Worm (Caenorhabditis elegans) whole organism, young adult: ENCODE measurements around the gene EEED8.14.

Experiments used
- B0261.1 ChIP-seq: sonication (generic microtip); optimal IDR thresholded peaks from 2 replicates; lab custom pipeline; 2016; ENCODE audit warnings: mild to moderate bottlenecking, missing genetic modification characterization, moderate library complexity, missing compliant biosample characterization
- B0336.3 ChIP-seq: fragments of 200-800 bp; sonication (Bioruptor generic); IDR thresholded peaks from 2 replicates; pipeline ENCODE4 v1.3.6; 2022; ENCODE audit warnings: missing genetic modification characterization, missing compliant biosample characterization
- C17E4.6 ChIP-seq: fragments of 200-800 bp; sonication (Bioruptor generic); IDR thresholded peaks from 2 replicates; pipeline ENCODE4 v1.3.6; 2022; ENCODE audit warnings: missing genetic modification reagents, missing genetic modification characterization, missing compliant biosample characterization
- D2030.7 ChIP-seq: fragments of 200-800 bp; sonication (Bioruptor generic); IDR thresholded peaks from 2 replicates; pipeline ENCODE4 v1.3.6; 2022; ENCODE audit warnings: missing genetic modification reagents, missing genetic modification characterization, missing compliant biosample characterization
- F22D6.2 ChIP-seq: sonication (generic microtip); optimal IDR thresholded peaks from 2 replicates; lab custom pipeline; 2016; ENCODE audit warnings: mild to moderate bottlenecking, missing genetic modification characterization, missing compliant biosample characterization
- F23B12.7 ChIP-seq: sonication (generic microtip); optimal IDR thresholded peaks from 2 replicates; lab custom pipeline; 2017; ENCODE audit warnings: missing genetic modification characterization, mild to moderate bottlenecking, missing compliant biosample characterization, antibody characterized with exemption, moderate library complexity; ENCODE audit not compliant: insufficient read depth
- F37B4.10 ChIP-seq: fragments of 200-800 bp; sonication (Bioruptor generic); IDR thresholded peaks from 2 replicates; pipeline ENCODE4 v1.3.6; 2022; ENCODE audit warnings: missing genetic modification characterization, missing compliant biosample characterization
- F39B2.1 ChIP-seq: fragments of 200-800 bp; sonication (Bioruptor generic); IDR thresholded peaks from 2 replicates; pipeline ENCODE4 v1.3.6; 2022; ENCODE audit warnings: missing genetic modification reagents, missing genetic modification characterization, missing compliant biosample characterization
- F49E8.2 ChIP-seq: sonication (generic microtip); optimal IDR thresholded peaks from 3 replicates; lab custom pipeline; 2017; ENCODE audit warnings: missing genetic modification characterization, mild to moderate bottlenecking, missing compliant biosample characterization, antibody characterized with exemption, moderate library complexity; ENCODE audit not compliant: insufficient read depth
- F52B5.7 ChIP-seq: sonication (generic microtip); optimal IDR thresholded peaks from 2 replicates; lab custom pipeline; 2016; ENCODE audit warnings: mild to moderate bottlenecking, missing genetic modification characterization, missing compliant biosample characterization
- F57A8.1 ChIP-seq: fragments of 200-800 bp; sonication (Bioruptor generic); optimal IDR thresholded peaks from 2 replicates; lab custom pipeline; 2018; ENCODE audit warnings: mild to moderate bottlenecking, missing genetic modification characterization, moderate library complexity, missing compliant biosample characterization
- K11D2.4 ChIP-seq: fragments of 200-800 bp; sonication (Bioruptor generic); IDR thresholded peaks from 2 replicates; pipeline ENCODE4 v1.3.6; 2022; ENCODE audit warnings: missing genetic modification reagents, missing genetic modification characterization, missing compliant biosample characterization
- K12H6.12 ChIP-seq: fragments of 200-800 bp; sonication (Bioruptor generic); optimal IDR thresholded peaks from 2 replicates; lab custom pipeline; 2018; ENCODE audit warnings: mild to moderate bottlenecking, missing genetic modification characterization, missing compliant biosample characterization
- T26A5.8 ChIP-seq: sonication (generic microtip); optimal IDR thresholded peaks from 2 replicates; lab custom pipeline; 2016; ENCODE audit warnings: missing genetic modification characterization, missing compliant biosample characterization
- Y56A3A.18 ChIP-seq: fragments of 200-800 bp; sonication (Bioruptor generic); IDR thresholded peaks from 2 replicates; pipeline ENCODE4 v1.3.6; 2022; ENCODE audit warnings: missing genetic modification reagents, missing genetic modification characterization, missing compliant biosample characterization
- Y79H2A.3 ChIP-seq: fragments of 200-800 bp; sonication (Bioruptor generic); conservative IDR thresholded peaks from 2 replicates; pipeline ENCODE4 v1.3.6; 2022; ENCODE audit warnings: missing genetic modification reagents, missing genetic modification characterization, missing compliant biosample characterization
- athp-1 ChIP-seq: sonication (generic microtip); optimal IDR thresholded peaks from 2 replicates; lab custom pipeline; 2017; ENCODE audit warnings: mild to moderate bottlenecking, missing genetic modification characterization, missing compliant biosample characterization
- ccch-3 ChIP-seq: fragments of 200-800 bp; sonication (Bioruptor generic); optimal IDR thresholded peaks from 2 replicates; lab custom pipeline; 2018; ENCODE audit warnings: mild to moderate bottlenecking, missing genetic modification characterization, missing compliant biosample characterization
- cebp-1 ChIP-seq, 2 experiments: fragments of 200-800 bp in 1 of 2; sonication (Bioruptor generic) in 1 of 2; sonication (generic microtip) in 1 of 2; IDR thresholded peaks in 1 of 2; optimal IDR thresholded peaks in 1 of 2; 2 replicates each; pipeline versions ENCODE4 v1.3.6 to Lab custom; 2017 to 2022; ENCODE audit warnings: missing compliant biosample characterization in 2 of 2, missing genetic modification characterization in 2 of 2, mild to moderate bottlenecking in 1 of 2, missing genetic modification reagents in 1 of 2, moderate library complexity in 1 of 2
- ceh-58 ChIP-seq: fragments of 200-800 bp; sonication (Bioruptor generic); IDR thresholded peaks from 2 replicates; pipeline ENCODE4 v1.3.6; 2022; ENCODE audit warnings: missing genetic modification characterization, missing compliant biosample characterization
- ceh-91 ChIP-seq: fragments of 200-800 bp; sonication (Bioruptor generic); IDR thresholded peaks from 2 replicates; pipeline ENCODE4 v1.3.6; 2022; ENCODE audit warnings: missing genetic modification reagents, missing genetic modification characterization, missing compliant biosample characterization
- dpff-1 ChIP-seq: sonication (generic microtip); optimal IDR thresholded peaks from 2 replicates; lab custom pipeline; 2017; ENCODE audit warnings: mild to moderate bottlenecking, missing genetic modification characterization, missing compliant biosample characterization
- egl-44 ChIP-seq: fragments of 200-800 bp; sonication (Bioruptor generic); IDR thresholded peaks from 2 replicates; pipeline ENCODE4 v1.3.6; 2022; ENCODE audit warnings: missing genetic modification reagents, missing genetic modification characterization, missing compliant biosample characterization
- egrh-3 ChIP-seq: fragments of 200-800 bp; sonication (Bioruptor generic); IDR thresholded peaks from 2 replicates; pipeline ENCODE4 v1.3.6; 2022; ENCODE audit warnings: missing genetic modification reagents, missing genetic modification characterization, missing compliant biosample characterization
- fkh-3 ChIP-seq: sonication (generic microtip); optimal IDR thresholded peaks from 2 replicates; lab custom pipeline; 2016; ENCODE audit warnings: mild to moderate bottlenecking, missing genetic modification characterization, missing compliant biosample characterization
- hlh-12 ChIP-seq: sonication (generic microtip); optimal IDR thresholded peaks from 2 replicates; lab custom pipeline; 2016; ENCODE audit warnings: missing genetic modification characterization, missing compliant biosample characterization
- hmg-20 ChIP-seq: fragments of 200-800 bp; sonication (Bioruptor generic); IDR thresholded peaks from 2 replicates; pipeline ENCODE4 v1.3.6; 2022; ENCODE audit warnings: missing genetic modification reagents, missing genetic modification characterization, missing compliant biosample characterization
- hrde-1 ChIP-seq: sonication (generic microtip); optimal IDR thresholded peaks from 2 replicates; lab custom pipeline; 2016; ENCODE audit warnings: missing genetic modification characterization, mild to moderate bottlenecking, missing compliant biosample characterization, moderate library complexity, missing genotype, missing genetic modification reagents, borderline replicate concordance
- hsf-1 ChIP-seq: fragments of 200-800 bp; sonication (Bioruptor generic); IDR thresholded peaks from 2 replicates; pipeline ENCODE4 v1.3.6; 2022; ENCODE audit warnings: missing genetic modification reagents, missing genetic modification characterization, missing compliant biosample characterization
- lag-1 ChIP-seq: fragments of 200-800 bp; sonication (Bioruptor generic); IDR thresholded peaks from 2 replicates; pipeline ENCODE4 v1.3.6; 2022; ENCODE audit warnings: missing genetic modification reagents, missing genetic modification characterization, missing compliant biosample characterization
- let-526 ChIP-seq: fragments of 200-800 bp; sonication (Bioruptor generic); IDR thresholded peaks from 2 replicates; pipeline ENCODE4 v1.3.6; 2022; ENCODE audit warnings: missing genetic modification reagents, missing genetic modification characterization, missing compliant biosample characterization
- lin-26 ChIP-seq: fragments of 200-800 bp; sonication (Bioruptor generic); IDR thresholded peaks from 2 replicates; pipeline ENCODE4 v1.3.6; 2022; ENCODE audit warnings: missing genetic modification reagents, missing genetic modification characterization, missing compliant biosample characterization
- madf-10 ChIP-seq: sonication (generic microtip); optimal IDR thresholded peaks from 2 replicates; lab custom pipeline; 2016; ENCODE audit warnings: mild to moderate bottlenecking, missing genetic modification characterization, missing compliant biosample characterization
- madf-3 ChIP-seq: fragments of 200-800 bp; sonication (Bioruptor generic); IDR thresholded peaks from 2 replicates; pipeline ENCODE4 v1.3.6; 2022; ENCODE audit warnings: missing genetic modification reagents, missing genetic modification characterization, missing compliant biosample characterization
- madf-6 ChIP-seq: fragments of 200-800 bp; sonication (Bioruptor generic); IDR thresholded peaks from 2 replicates; pipeline ENCODE4 v1.3.6; 2022; ENCODE audit warnings: missing genetic modification reagents, missing genetic modification characterization, missing compliant biosample characterization
- mes-4 ChIP-seq: sonication (generic microtip); optimal IDR thresholded peaks from 2 replicates; lab custom pipeline; 2016; ENCODE audit warnings: missing genotype, missing genetic modification characterization, missing compliant biosample characterization
- mxl-1 ChIP-seq: sonication (generic microtip); optimal IDR thresholded peaks from 2 replicates; lab custom pipeline; 2016; ENCODE audit warnings: missing genetic modification characterization, missing compliant biosample characterization
- nfyb-1 ChIP-seq: fragments of 200-800 bp; sonication (Bioruptor generic); IDR thresholded peaks from 2 replicates; pipeline ENCODE4 v1.3.6; 2022; ENCODE audit warnings: missing genetic modification reagents, missing genetic modification characterization, missing compliant biosample characterization
- nhr-80 ChIP-seq: sonication (generic microtip); optimal IDR thresholded peaks from 2 replicates; lab custom pipeline; 2016; ENCODE audit warnings: missing genetic modification characterization, missing compliant biosample characterization
- nhr-90 ChIP-seq: sonication (generic microtip); optimal IDR thresholded peaks from 2 replicates; lab custom pipeline; 2016; ENCODE audit warnings: missing genotype, mild to moderate bottlenecking, missing genetic modification characterization, missing compliant biosample characterization
- repo-1 ChIP-seq: sonication (generic microtip); optimal IDR thresholded peaks from 2 replicates; lab custom pipeline; 2017; ENCODE audit warnings: mild to moderate bottlenecking, missing genetic modification characterization, missing compliant biosample characterization
- rpc-1 ChIP-seq, 2 experiments: fragments of 150-350 bp in 1 of 2; sonication (generic microtip) in 1 of 2; optimal IDR thresholded peaks; 2 replicates each; lab custom pipeline; 2014 to 2018; ENCODE audit warnings: missing biosample characterization in 1 of 2, missing genetic modification characterization in 1 of 2, missing genetic modification reagents in 1 of 2, missing genotype in 1 of 2
- sea-2 ChIP-seq: fragments of 200-800 bp; sonication (Bioruptor generic); IDR thresholded peaks from 2 replicates; pipeline ENCODE4 v1.3.6; 2022; ENCODE audit warnings: missing genetic modification characterization, missing compliant biosample characterization
- tlf-1 ChIP-seq: fragments of 200-800 bp; sonication (Bioruptor generic); optimal IDR thresholded peaks from 2 replicates; lab custom pipeline; 2018; ENCODE audit warnings: mild to moderate bottlenecking, missing genetic modification characterization, missing compliant biosample characterization
- unc-62 ChIP-seq: fragments of 150-350 bp; optimal IDR thresholded peaks from 2 replicates; lab custom pipeline; 2014; ENCODE audit warnings: missing biosample characterization, missing genetic modification reagents, missing genetic modification characterization
- xnd-1 ChIP-seq: sonication (generic microtip); optimal IDR thresholded peaks from 2 replicates; lab custom pipeline; 2016; ENCODE audit warnings: missing genotype, missing genetic modification reagents, missing genetic modification characterization, missing compliant biosample characterization
- ztf-26 ChIP-seq: sonication (generic microtip); optimal IDR thresholded peaks from 2 replicates; lab custom pipeline; 2017; ENCODE audit warnings: missing genetic modification characterization, missing compliant biosample characterization
- ztf-28 ChIP-seq: fragments of 200-800 bp; sonication (Bioruptor generic); IDR thresholded peaks from 2 replicates; pipeline ENCODE4 v1.3.6; 2022; ENCODE audit warnings: missing genetic modification reagents, missing genetic modification characterization, missing compliant biosample characterization

The EEED8.14 gene

ce11 chrII:5389831-5390323 is 24.0 kb downstream of the EEED8.14 start, which contains the start of gene ndx-6 (continued):
- TF ChIP-seq Y56A3A.18 (GFP tag; lab: Robert Waterston, UW) (no peak), K11D2.4 (peak; percentile 61; the same call in 1 of the 2 replicates), F57A8.1 (peak; percentile 14), ztf-26 (tag; lab: Kevin White, UChicago) (peak; percentile 9), hlh-12 (tag; lab: Kevin White, UChicago) (no peak), ceh-91 (GFP tag; lab: Robert Waterston, UW) (0 out of 2 replicates have a peak, but pooled peaks have one; percentile 33), madf-6 (GFP tag; lab: Robert Waterston, UW) (peak; percentile 73), ccch-3 (GFP tag; lab: Kevin White, UChicago) (no peak), hmg-20 (GFP tag; lab: Robert Waterston, UW) (0 out of 2 replicates have a peak, but pooled peaks have one; percentile 13), F22D6.2 (tag; lab: Kevin White, UChicago) (no peak), D2030.7 (GFP tag; lab: Robert Waterston, UW) (0 out of 2 replicates have a peak, but pooled peaks have one; percentile 17), athp-1 (peak; percentile 38), mxl-1 (tag; lab: Kevin White, UChicago) (no peak), F23B12.7 (tag; lab: Kevin White, UChicago) (no peak), ztf-28 (GFP tag; lab: Robert Waterston, UW) (no peak), madf-10 (no peak), egl-44 (GFP tag; lab: Robert Waterston, UW) (no peak), lag-1 (GFP tag; lab: Robert Waterston, UW) (no peak), unc-62 (GFP tag; lab: Kevin White, UChicago) (no peak), F52B5.7 (no peak), nhr-80 (tag; lab: Kevin White, UChicago) (peak; percentile 40), cebp-1 (GFP tag; IDR thresholded peaks at IDR 0.05; lab: Robert Waterston, UW) (no peak), cebp-1 (tag; optimal IDR thresholded peaks at IDR 0.05; lab: Kevin White, UChicago) (peak; percentile 65), F49E8.2 (tag; lab: Kevin White, UChicago) (peak; percentile 30), lin-26 (GFP tag; lab: Robert Waterston, UW) (no peak), dpff-1 (tag; lab: Kevin White, UChicago) (no peak), fkh-3 (tag; lab: Kevin White, UChicago) (no peak), T26A5.8 (tag; lab: Kevin White, UChicago) (no peak), B0261.1 (no peak), egrh-3 (GFP tag; lab: Robert Waterston, UW) (no peak), hrde-1 (tag; lab: Kevin White, UChicago) (no peak), hsf-1 (GFP tag; lab: Robert Waterston, UW) (peak; percentile 53; the same call in 1 of the 2 replicates), rpc-1 (optimal IDR thresholded peaks at IDR 0.05; lab: Kevin White, UChicago) (no peak), rpc-1 (tag; optimal IDR thresholded peaks at IDR 0.05; lab: Kevin White, UChicago) (no peak), mes-4 (tag; lab: Kevin White, UChicago) (no peak), xnd-1 (peak; percentile 26), C17E4.6 (no peak), tlf-1 (GFP tag; lab: Kevin White, UChicago) (peak; percentile 28), repo-1 (tag; lab: Kevin White, UChicago) (peak; percentile 58), nhr-90 (tag; lab: Kevin White, UChicago) (no peak), K12H6.12 (tag; lab: Kevin White, UChicago) (no peak), madf-3 (GFP tag; lab: Robert Waterston, UW) (peak; percentile 75; the same call in 1 of the 2 replicates), ceh-58 (no peak), B0336.3 (GFP tag; lab: Robert Waterston, UW) (0 out of 2 replicates have a peak, but pooled peaks have one; percentile 55), sea-2 (GFP tag; lab: Robert Waterston, UW) (no peak), F39B2.1 (GFP tag; lab: Robert Waterston, UW) (no peak), F37B4.10 (no peak), Y79H2A.3 (GFP tag; lab: Robert Waterston, UW) (no peak), nfyb-1 (GFP tag; lab: Robert Waterston, UW) (peak; percentile 77; the same call in 1 of the 2 replicates), let-526 (GFP tag; lab: Robert Waterston, UW) (no peak)
